Worm (Caenorhabditis elegans) whole organism, young adult: ENCODE results near the gene tbc-6.

Source experiments
- F37B4.10 ChIP-seq: fragments of 200-800 bp; sonication (Bioruptor generic); IDR thresholded peaks from 2 replicates; pipeline ENCODE4 v1.3.6; 2022; ENCODE audit warnings: missing genetic modification characterization, missing compliant biosample characterization
- F57A8.1 ChIP-seq: fragments of 200-800 bp; sonication (Bioruptor generic); optimal IDR thresholded peaks from 2 replicates; lab custom pipeline; 2018; ENCODE audit warnings: mild to moderate bottlenecking, missing genetic modification characterization, moderate library complexity, missing compliant biosample characterization
- F57C9.4 ChIP-seq: sonication (generic microtip); optimal IDR thresholded peaks from 2 replicates; lab custom pipeline; 2017; ENCODE audit warnings: mild to moderate bottlenecking, missing genetic modification characterization, missing compliant biosample characterization
- K12H6.12 ChIP-seq: fragments of 200-800 bp; sonication (Bioruptor generic); optimal IDR thresholded peaks from 2 replicates; lab custom pipeline; 2018; ENCODE audit warnings: mild to moderate bottlenecking, missing genetic modification characterization, missing compliant biosample characterization
- T07F8.4 ChIP-seq: sonication (generic microtip); optimal IDR thresholded peaks from 2 replicates; lab custom pipeline; 2016; ENCODE audit warnings: mild to moderate bottlenecking, missing genetic modification characterization, moderate library complexity, missing compliant biosample characterization
- T26A5.8 ChIP-seq: sonication (generic microtip); optimal IDR thresholded peaks from 2 replicates; lab custom pipeline; 2016; ENCODE audit warnings: missing genetic modification characterization, missing compliant biosample characterization
- Y56A3A.18 ChIP-seq: fragments of 200-800 bp; sonication (Bioruptor generic); IDR thresholded peaks from 2 replicates; pipeline ENCODE4 v1.3.6; 2022; ENCODE audit warnings: missing genetic modification reagents, missing genetic modification characterization, missing compliant biosample characterization
- Y67H2A.10 ChIP-seq: fragments of 200-800 bp; sonication (Bioruptor generic); conservative IDR thresholded peaks from 2 replicates; pipeline ENCODE4 v1.3.6; 2022; ENCODE audit warnings: missing genetic modification reagents, missing genetic modification characterization, missing compliant biosample characterization
- Y95B8A.8 ChIP-seq: fragments of 200-800 bp; sonication (Bioruptor generic); IDR thresholded peaks from 2 replicates; pipeline ENCODE4 v1.3.6; 2022; ENCODE audit warnings: missing genetic modification reagents, missing genetic modification characterization, missing compliant biosample characterization
- akir-1 ChIP-seq: fragments of 200-800 bp; sonication (Bioruptor generic); optimal IDR thresholded peaks from 2 replicates; lab custom pipeline; 2018; ENCODE audit warnings: mild to moderate bottlenecking, missing genetic modification characterization, moderate library complexity, missing compliant biosample characterization
- ama-1 ChIP-seq, 3 experiments: fragments of 150-350 bp in 1 of 3; sonication (generic microtip) in 2 of 3; optimal IDR thresholded peaks; 2 replicates each; lab custom pipeline; 2014 to 2018; ENCODE audit warnings: missing biosample characterization in 2 of 3, missing genetic modification characterization in 2 of 3, missing genetic modification reagents in 2 of 3
- aptf-3 ChIP-seq: fragments of 200-800 bp; sonication (Bioruptor generic); IDR thresholded peaks from 2 replicates; pipeline ENCODE4 v1.3.6; 2022; ENCODE audit warnings: missing genetic modification characterization, missing compliant biosample characterization
- athp-1 ChIP-seq: sonication (generic microtip); optimal IDR thresholded peaks from 2 replicates; lab custom pipeline; 2017; ENCODE audit warnings: mild to moderate bottlenecking, missing genetic modification characterization, missing compliant biosample characterization
- bed-1 ChIP-seq: fragments of 200-800 bp; sonication (Bioruptor generic); IDR thresholded peaks from 2 replicates; pipeline ENCODE4 v1.3.6; 2022; ENCODE audit warnings: missing genetic modification reagents, missing genetic modification characterization, missing compliant biosample characterization
- ceh-27 ChIP-seq: fragments of 200-800 bp; sonication (Bioruptor generic); optimal IDR thresholded peaks from 2 replicates; lab custom pipeline; 2018; ENCODE audit warnings: mild to moderate bottlenecking, missing genetic modification characterization, moderate library complexity, missing compliant biosample characterization
- ceh-79 ChIP-seq: sonication (generic microtip); optimal IDR thresholded peaks from 2 replicates; lab custom pipeline; 2017; ENCODE audit warnings: mild to moderate bottlenecking, missing genetic modification characterization, missing compliant biosample characterization
- ceh-91 ChIP-seq: fragments of 200-800 bp; sonication (Bioruptor generic); IDR thresholded peaks from 2 replicates; pipeline ENCODE4 v1.3.6; 2022; ENCODE audit warnings: missing genetic modification reagents, missing genetic modification characterization, missing compliant biosample characterization
- chd-7 ChIP-seq: sonication (generic microtip); optimal IDR thresholded peaks from 2 replicates; lab custom pipeline; 2016; ENCODE audit warnings: mild to moderate bottlenecking, missing genetic modification characterization, moderate library complexity, missing compliant biosample characterization
- dox-1 ChIP-seq: fragments of 200-800 bp; sonication (Bioruptor generic); IDR thresholded peaks from 2 replicates; pipeline ENCODE4 v1.3.6; 2022; ENCODE audit warnings: missing genetic modification reagents, missing genetic modification characterization, missing compliant biosample characterization
- dpl-1 ChIP-seq: fragments of 150-350 bp; optimal IDR thresholded peaks from 2 replicates; lab custom pipeline; 2014; ENCODE audit warnings: missing biosample characterization, missing genetic modification reagents, missing genetic modification characterization
- efl-1 ChIP-seq: fragments of 150-350 bp; optimal IDR thresholded peaks from 2 replicates; lab custom pipeline; 2014; ENCODE audit warnings: missing biosample characterization, missing genetic modification reagents, missing genetic modification characterization
- ekl-4 ChIP-seq: fragments of 200-800 bp; sonication (Bioruptor generic); IDR thresholded peaks from 2 replicates; pipeline ENCODE4 v1.3.6; 2022; ENCODE audit warnings: missing genetic modification reagents, missing genetic modification characterization, missing compliant biosample characterization
- ets-4 ChIP-seq: fragments of 200-800 bp; sonication (Bioruptor generic); optimal IDR thresholded peaks from 2 replicates; lab custom pipeline; 2018; ENCODE audit warnings: mild to moderate bottlenecking, missing genetic modification characterization, missing compliant biosample characterization
- him-1 ChIP-seq: sonication (generic microtip); optimal IDR thresholded peaks from 2 replicates; lab custom pipeline; 2016; ENCODE audit warnings: missing genotype, missing genetic modification reagents, missing genetic modification characterization, missing compliant biosample characterization
- hlh-12 ChIP-seq: sonication (generic microtip); optimal IDR thresholded peaks from 2 replicates; lab custom pipeline; 2016; ENCODE audit warnings: missing genetic modification characterization, missing compliant biosample characterization
- hlh-26 ChIP-seq: fragments of 200-800 bp; sonication (Bioruptor generic); conservative IDR thresholded peaks from 2 replicates; pipeline ENCODE4 v1.3.6; 2022; ENCODE audit warnings: missing genetic modification reagents, missing genetic modification characterization, missing compliant biosample characterization
- hmg-1.2 ChIP-seq: fragments of 200-800 bp; sonication (Bioruptor generic); IDR thresholded peaks from 2 replicates; pipeline ENCODE4 v1.3.6; 2022; ENCODE audit warnings: missing genetic modification reagents, missing genetic modification characterization, missing compliant biosample characterization
- hrde-1 ChIP-seq: sonication (generic microtip); optimal IDR thresholded peaks from 2 replicates; lab custom pipeline; 2016; ENCODE audit warnings: missing genetic modification characterization, mild to moderate bottlenecking, missing compliant biosample characterization, moderate library complexity, missing genotype, missing genetic modification reagents, borderline replicate concordance
- lag-1 ChIP-seq: fragments of 200-800 bp; sonication (Bioruptor generic); IDR thresholded peaks from 2 replicates; pipeline ENCODE4 v1.3.6; 2022; ENCODE audit warnings: missing genetic modification reagents, missing genetic modification characterization, missing compliant biosample characterization
- lin-35 ChIP-seq, 3 experiments: fragments of 150-350 bp in 2 of 3; sonication (generic microtip) in 1 of 3; optimal IDR thresholded peaks; 2 replicates each; lab custom pipeline; 2014 to 2018; ENCODE audit warnings: missing biosample characterization in 3 of 3, missing genetic modification characterization in 3 of 3, missing genetic modification reagents in 3 of 3
- lin-40 ChIP-seq: sonication (generic microtip); optimal IDR thresholded peaks from 2 replicates; lab custom pipeline; 2016; ENCODE audit warnings: missing genetic modification characterization, mild to moderate bottlenecking, missing compliant biosample characterization, missing genotype, missing genetic modification reagents
- lir-1 ChIP-seq: fragments of 200-800 bp; sonication (Bioruptor generic); conservative IDR thresholded peaks from 2 replicates; pipeline ENCODE4 v1.3.6; 2022; ENCODE audit warnings: missing genetic modification reagents, missing genetic modification characterization, missing compliant biosample characterization
- lsy-27 ChIP-seq: sonication (generic microtip); optimal IDR thresholded peaks from 2 replicates; lab custom pipeline; 2017; ENCODE audit warnings: missing genetic modification characterization, mild to moderate bottlenecking, missing compliant biosample characterization, antibody characterized with exemption, missing genotype, borderline replicate concordance; ENCODE audit not compliant: insufficient read depth
- madf-10 ChIP-seq: sonication (generic microtip); optimal IDR thresholded peaks from 2 replicates; lab custom pipeline; 2016; ENCODE audit warnings: mild to moderate bottlenecking, missing genetic modification characterization, missing compliant biosample characterization
- madf-6 ChIP-seq: fragments of 200-800 bp; sonication (Bioruptor generic); IDR thresholded peaks from 2 replicates; pipeline ENCODE4 v1.3.6; 2022; ENCODE audit warnings: missing genetic modification reagents, missing genetic modification characterization, missing compliant biosample characterization
- mxl-1 ChIP-seq: sonication (generic microtip); optimal IDR thresholded peaks from 2 replicates; lab custom pipeline; 2016; ENCODE audit warnings: missing genetic modification characterization, missing compliant biosample characterization
- nfya-2 ChIP-seq: fragments of 200-800 bp; sonication (Bioruptor generic); IDR thresholded peaks from 2 replicates; pipeline ENCODE4 v1.3.6; 2022; ENCODE audit warnings: missing genetic modification reagents, missing genetic modification characterization, missing compliant biosample characterization
- nhr-120 ChIP-seq: fragments of 200-800 bp; sonication (Bioruptor generic); IDR thresholded peaks from 2 replicates; pipeline ENCODE4 v1.3.6; 2022; ENCODE audit warnings: missing genetic modification characterization, missing compliant biosample characterization
- nhr-27 ChIP-seq: fragments of 200-800 bp; sonication (Bioruptor generic); optimal IDR thresholded peaks from 2 replicates; lab custom pipeline; 2018; ENCODE audit warnings: mild to moderate bottlenecking, missing genetic modification characterization, moderate library complexity, missing compliant biosample characterization
- pha-4 ChIP-seq: fragments of 150-350 bp; sonication (generic microtip); optimal IDR thresholded peaks from 2 replicates; lab custom pipeline; 2014; ENCODE audit warnings: missing biosample characterization, missing genetic modification reagents, missing genetic modification characterization
- rpc-1 ChIP-seq, 2 experiments: fragments of 150-350 bp in 1 of 2; sonication (generic microtip) in 1 of 2; optimal IDR thresholded peaks; 2 replicates each; lab custom pipeline; 2014 to 2018; ENCODE audit warnings: missing biosample characterization in 1 of 2, missing genetic modification characterization in 1 of 2, missing genetic modification reagents in 1 of 2, missing genotype in 1 of 2
- sea-2 ChIP-seq: fragments of 200-800 bp; sonication (Bioruptor generic); IDR thresholded peaks from 2 replicates; pipeline ENCODE4 v1.3.6; 2022; ENCODE audit warnings: missing genetic modification characterization, missing compliant biosample characterization
- tbx-9 ChIP-seq: sonication (generic microtip); optimal IDR thresholded peaks from 2 replicates; lab custom pipeline; 2016; ENCODE audit warnings: borderline replicate concordance, missing genetic modification characterization, inconsistent platforms, missing compliant biosample characterization
- unc-62 ChIP-seq: fragments of 150-350 bp; optimal IDR thresholded peaks from 2 replicates; lab custom pipeline; 2014; ENCODE audit warnings: missing biosample characterization, missing genetic modification reagents, missing genetic modification characterization
- xnd-1 ChIP-seq: sonication (generic microtip); optimal IDR thresholded peaks from 2 replicates; lab custom pipeline; 2016; ENCODE audit warnings: missing genotype, missing genetic modification reagents, missing genetic modification characterization, missing compliant biosample characterization
- zim-3 ChIP-seq: sonication (generic microtip); optimal IDR thresholded peaks from 2 replicates; lab custom pipeline; 2017; ENCODE audit warnings: mild to moderate bottlenecking, missing genetic modification characterization, moderate library complexity, missing compliant biosample characterization
- ztf-25 ChIP-seq: fragments of 200-800 bp; sonication (Bioruptor generic); IDR thresholded peaks from 2 replicates; pipeline ENCODE4 v1.3.6; 2022; ENCODE audit warnings: missing genetic modification reagents, missing genetic modification characterization, missing compliant biosample characterization
- ztf-28 ChIP-seq: fragments of 200-800 bp; sonication (Bioruptor generic); IDR thresholded peaks from 2 replicates; pipeline ENCODE4 v1.3.6; 2022; ENCODE audit warnings: missing genetic modification reagents, missing genetic modification characterization, missing compliant biosample characterization
- ztf-3 ChIP-seq: fragments of 200-800 bp; sonication (Bioruptor generic); optimal IDR thresholded peaks from 2 replicates; lab custom pipeline; 2018; ENCODE audit warnings: mild to moderate bottlenecking, missing genetic modification characterization, missing compliant biosample characterization

tbc-6 gene

DNA sequence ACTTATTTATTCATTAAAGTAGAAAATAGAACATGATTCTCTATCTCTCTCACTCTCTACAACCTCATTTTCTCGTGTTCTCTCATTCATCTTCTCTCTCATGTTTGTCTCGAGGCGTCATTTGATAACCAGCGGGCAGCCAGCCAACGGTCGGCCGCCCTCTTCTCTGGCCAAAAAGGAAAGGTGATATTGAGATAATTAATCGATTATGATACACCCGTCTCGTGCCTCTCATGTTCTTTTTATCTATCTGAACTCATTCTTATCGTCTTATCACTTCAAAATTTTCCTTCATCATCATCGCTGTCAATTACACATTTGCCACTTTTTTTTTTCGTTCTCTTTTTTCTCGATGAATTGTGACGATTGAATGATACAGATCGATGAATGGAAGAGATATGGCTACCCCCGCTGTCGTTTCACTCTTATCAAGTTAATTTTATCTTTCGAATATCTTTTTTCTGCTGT lies 5.2 kb upstream of the tbc-6 start (continued):
- TF ChIP-seq K12H6.12 (tag; lab: Kevin White, UChicago): no peak
- no peak for TF ChIP-seq nfya-2 (GFP tag; lab: Robert Waterston, UW)
- TF ChIP-seq hlh-26 (GFP tag; lab: Robert Waterston, UW): no peak
- 0 out of 2 replicates have a peak, but pooled peaks have one; percentile 30 for TF ChIP-seq Y95B8A.8
- no peak for TF ChIP-seq hrde-1
- TF ChIP-seq F57A8.1 (GFP tag; lab: Kevin White, UChicago): no peak
- peak; percentile 78 for TF ChIP-seq chd-7 (tag; lab: Kevin White, UChicago)
- no peak for TF ChIP-seq lir-1
- no peak for TF ChIP-seq dpl-1 (GFP tag; lab: Kevin White, UChicago)
- TF ChIP-seq ceh-79: no peak
- TF ChIP-seq ama-1 (optimal IDR thresholded peaks at IDR 0.05; lab: Kevin White, UChicago): no peak
- TF ChIP-seq ama-1 (GFP tag; optimal IDR thresholded peaks at IDR 0.05; lab: Kevin White, UChicago): no peak
- TF ChIP-seq T07F8.4 (tag; lab: Kevin White, UChicago): no peak
- TF ChIP-seq mxl-1 (tag; lab: Kevin White, UChicago): no peak
- no peak for TF ChIP-seq rpc-1 (optimal IDR thresholded peaks at IDR 0.05; lab: Kevin White, UChicago)
- TF ChIP-seq rpc-1 (tag; optimal IDR thresholded peaks at IDR 0.05; lab: Kevin White, UChicago): no peak
- peak; percentile 59 for TF ChIP-seq ceh-27
- TF ChIP-seq hmg-1.2: peak; percentile 30; the same call in 1 of the 2 replicates
- TF ChIP-seq xnd-1: no peak
- TF ChIP-seq athp-1 (tag; lab: Kevin White, UChicago): no peak
- peak; percentile 69; the same call in 1 of the 2 replicates for TF ChIP-seq ekl-4 (GFP tag; lab: Robert Waterston, UW)
- no peak for TF ChIP-seq Y67H2A.10 (GFP tag; lab: Robert Waterston, UW)
- no peak for TF ChIP-seq bed-1
- no peak for TF ChIP-seq unc-62 (GFP tag; lab: Kevin White, UChicago)
- TF ChIP-seq nhr-120 (GFP tag; lab: Robert Waterston, UW): no peak
- TF ChIP-seq F37B4.10 (GFP tag; lab: Robert Waterston, UW): no peak
- TF ChIP-seq ztf-28: no peak
- TF ChIP-seq lsy-27: no peak
- TF ChIP-seq lin-40 (tag; lab: Kevin White, UChicago): peak; percentile 88
- no peak for TF ChIP-seq aptf-3 (GFP tag; lab: Robert Waterston, UW)
- TF ChIP-seq Y56A3A.18: no peak
- TF ChIP-seq nhr-27 (tag; lab: Kevin White, UChicago): no peak
- no peak for TF ChIP-seq hlh-12 (tag; lab: Kevin White, UChicago)
- TF ChIP-seq dox-1 (GFP tag; lab: Robert Waterston, UW): peak; percentile 88
- no peak for TF ChIP-seq madf-6 (GFP tag; lab: Robert Waterston, UW)
- no peak for TF ChIP-seq him-1
- TF ChIP-seq madf-10 (tag; lab: Kevin White, UChicago): peak; percentile 79
- TF ChIP-seq efl-1 (GFP tag; lab: Kevin White, UChicago): no peak
- TF ChIP-seq pha-4: peak; percentile 20
- no peak for TF ChIP-seq ceh-91 (GFP tag; lab: Robert Waterston, UW)
- TF ChIP-seq ztf-3: peak; percentile 28
- TF ChIP-seq tbx-9 (tag; lab: Kevin White, UChicago): no peak
- no peak for TF ChIP-seq lag-1 (GFP tag; lab: Robert Waterston, UW)
- TF ChIP-seq ets-4: peak; percentile 79
- no peak for TF ChIP-seq zim-3 (tag; lab: Kevin White, UChicago)
- TF ChIP-seq akir-1 (GFP tag; lab: Kevin White, UChicago): no peak
- TF ChIP-seq ztf-25: no peak
- no peak for TF ChIP-seq sea-2 (GFP tag; lab: Robert Waterston, UW)
- no peak for TF ChIP-seq F57C9.4 (tag; lab: Kevin White, UChicago)
- TF ChIP-seq lin-35 (GFP tag; optimal IDR thresholded peaks at IDR 0.05; lab: Kevin White, UChicago): no peak
- no peak for TF ChIP-seq T26A5.8 (tag; lab: Kevin White, UChicago)
